Fruit fly (Drosophila melanogaster) whole organism, wandering third instar larva: ENCODE results near the gene Hmu.

Experiments
- Abd-B ChIP-seq: fragments of >200 bp; optimal IDR thresholded peaks from 2 replicates; lab custom pipeline; 2017; ENCODE audit warnings: missing biosample characterization, missing genetic modification characterization
- CG32264 ChIP-seq: fragments of 200-800 bp; sonication (Bioruptor generic); optimal IDR thresholded peaks from 2 replicates; lab custom pipeline; 2016; ENCODE audit warnings: missing biosample characterization, missing genetic modification characterization
- CG9705 ChIP-seq: fragments of 200-800 bp; sonication (Bioruptor generic); optimal IDR thresholded peaks from 2 replicates; lab custom pipeline; 2018; ENCODE audit warnings: missing biosample characterization, mild to moderate bottlenecking, missing genetic modification characterization
- CrebA ChIP-seq: fragments of 200-800 bp; sonication (Bioruptor generic); optimal IDR thresholded peaks from 2 replicates; lab custom pipeline; 2016; ENCODE audit warnings: missing biosample characterization, mild to moderate bottlenecking, missing genetic modification characterization, borderline replicate concordance
- Dfd ChIP-seq: fragments of >200 bp; optimal IDR thresholded peaks from 2 replicates; lab custom pipeline; 2017; ENCODE audit warnings: missing biosample characterization, missing genetic modification characterization
- Dif ChIP-seq: fragments of 200-275, 200-300 bp; sonication (Bioruptor generic); optimal IDR thresholded peaks from 2 replicates; lab custom pipeline; 2018; ENCODE audit warnings: missing biosample characterization, missing genetic modification characterization; ENCODE audit not compliant: partially characterized antibody
- GATAd ChIP-seq: sonication (Bioruptor generic); optimal IDR thresholded peaks from 2 replicates; lab custom pipeline; 2016; ENCODE audit warnings: missing biosample characterization, missing genetic modification characterization
- HLH106 ChIP-seq: fragments of 200-800 bp; optimal IDR thresholded peaks from 3 replicates; lab custom pipeline; 2019; ENCODE audit warnings: missing biosample characterization, mild to moderate bottlenecking, missing genetic modification characterization, moderate library complexity
- Hnf4 ChIP-seq: fragments of 200-800 bp; sonication (Bioruptor generic); optimal IDR thresholded peaks from 2 replicates; lab custom pipeline; 2016; ENCODE audit warnings: missing biosample characterization, mild to moderate bottlenecking, missing genetic modification characterization
- Hr78 ChIP-seq: fragments of >200 bp; optimal IDR thresholded peaks from 2 replicates; lab custom pipeline; 2017; ENCODE audit warnings: missing biosample characterization, missing genetic modification characterization
- Hr83 ChIP-seq: fragments of 200-300 bp; sonication (Bioruptor generic); optimal IDR thresholded peaks from 2 replicates; lab custom pipeline; 2016; ENCODE audit warnings: missing biosample characterization, mild to moderate bottlenecking, missing genetic modification characterization, moderate library complexity; ENCODE audit not compliant: poor library complexity, severe bottlenecking
- Jra ChIP-seq: sonication (Bioruptor generic); optimal IDR thresholded peaks from 2 replicates; lab custom pipeline; 2016; ENCODE audit warnings: missing biosample characterization, missing genetic modification characterization
- Mio ChIP-seq: sonication (Bioruptor generic); optimal IDR thresholded peaks from 2 replicates; lab custom pipeline; 2016; ENCODE audit warnings: missing biosample characterization, missing genetic modification characterization
- Myc ChIP-seq: fragments of >200 bp; optimal IDR thresholded peaks from 2 replicates; lab custom pipeline; 2017
- N ChIP-seq: fragments of >200 bp; optimal IDR thresholded peaks from 2 replicates; lab custom pipeline; 2018; ENCODE audit warnings: missing biosample characterization, missing external identifiers, missing genetic modification characterization
- OdsH ChIP-seq: fragments of 200-800 bp; sonication (Bioruptor generic); optimal IDR thresholded peaks from 2 replicates; lab custom pipeline; 2016; ENCODE audit warnings: missing biosample characterization, mild to moderate bottlenecking, missing genetic modification characterization
- Rel ChIP-seq, 2 experiments: fragments of 200-800 bp; sonication (Bioruptor generic) in 1 of 2; optimal IDR thresholded peaks; 2 replicates in 1 of 2; 3 replicates in 1 of 2; lab custom pipeline; 2016 to 2019; ENCODE audit warnings: mild to moderate bottlenecking in 2 of 2, missing biosample characterization in 2 of 2, missing genetic modification characterization in 2 of 2, moderate library complexity in 1 of 2
- Sp1 ChIP-seq: fragments of 200-800 bp; sonication (Bioruptor generic); optimal IDR thresholded peaks from 3 replicates; lab custom pipeline; 2019; ENCODE audit warnings: missing biosample characterization, mild to moderate bottlenecking, missing genetic modification characterization, moderate library complexity
- Vsx2 ChIP-seq: fragments of 200-300, 225-300 bp; sonication (Bioruptor generic); optimal IDR thresholded peaks from 2 replicates; lab custom pipeline; 2018; ENCODE audit warnings: missing biosample characterization, missing genetic modification characterization; ENCODE audit not compliant: partially characterized antibody
- br ChIP-seq: fragments of 200-800 bp; sonication (Bioruptor generic); optimal IDR thresholded peaks from 2 replicates; lab custom pipeline; 2016; ENCODE audit warnings: missing biosample characterization, missing genetic modification characterization
- brk ChIP-seq: fragments of 200-800 bp; sonication (Bioruptor generic); optimal IDR thresholded peaks from 2 replicates; lab custom pipeline; 2016; ENCODE audit warnings: missing biosample characterization, mild to moderate bottlenecking, missing genetic modification characterization
- dl ChIP-seq, 2 experiments: fragments of 175-275, 200-275 bp in 1 of 2; fragments of 200-275 bp in 1 of 2; sonication (Bioruptor generic); optimal IDR thresholded peaks; lab custom pipeline; 2018; ENCODE audit warnings: mild to moderate bottlenecking in 2 of 2, missing biosample characterization in 2 of 2, missing genetic modification characterization in 2 of 2, moderate library complexity in 2 of 2; ENCODE audit not compliant: partially characterized antibody in 2 of 2, insufficient read depth in 1 of 2
- dmrt93B ChIP-seq: fragments of 200-800 bp; sonication (Bioruptor generic); optimal IDR thresholded peaks from 2 replicates; lab custom pipeline; 2018; ENCODE audit warnings: missing biosample characterization, mild to moderate bottlenecking, missing genetic modification characterization
- dsf ChIP-seq: sonication (Bioruptor generic); optimal IDR thresholded peaks from 2 replicates; lab custom pipeline; 2016; ENCODE audit warnings: missing biosample characterization, missing genetic modification characterization, borderline replicate concordance
- ey ChIP-seq: fragments of 200-800 bp; sonication (Bioruptor generic); optimal IDR thresholded peaks from 2 replicates; lab custom pipeline; 2016; ENCODE audit warnings: missing biosample characterization, missing genetic modification characterization
- foxo ChIP-seq, 2 experiments: fragments of 200-800 bp; sonication (Bioruptor generic); optimal IDR thresholded peaks; 2 replicates in 1 of 2; 3 replicates in 1 of 2; lab custom pipeline; 2016 to 2017; ENCODE audit warnings: missing biosample characterization in 2 of 2, missing genetic modification characterization in 2 of 2
- fru ChIP-seq: fragments of 200-800 bp; sonication (Bioruptor generic); optimal IDR thresholded peaks from 3 replicates; lab custom pipeline; 2016; ENCODE audit warnings: missing biosample characterization, mild to moderate bottlenecking, missing genetic modification characterization
- h ChIP-seq: fragments of 200-800 bp; sonication (Bioruptor generic); optimal IDR thresholded peaks from 3 replicates; lab custom pipeline; 2016; ENCODE audit warnings: missing biosample characterization, mild to moderate bottlenecking, missing genetic modification characterization
- jim ChIP-seq: fragments of 175-275, 200-325 bp; sonication (Bioruptor generic); optimal IDR thresholded peaks from 2 replicates; lab custom pipeline; 2016; ENCODE audit warnings: missing biosample characterization, mild to moderate bottlenecking, missing genetic modification characterization
- lola ChIP-seq: fragments of >200 bp; optimal IDR thresholded peaks from 2 replicates; lab custom pipeline; 2017; ENCODE audit warnings: missing biosample characterization, missing genetic modification characterization
- pan ChIP-seq: fragments of >200 bp; optimal IDR thresholded peaks from 2 replicates; lab custom pipeline; 2017
- psq ChIP-seq: fragments of 200-800 bp; sonication (Bioruptor generic); optimal IDR thresholded peaks from 3 replicates; lab custom pipeline; 2017; ENCODE audit warnings: missing biosample characterization, mild to moderate bottlenecking, missing genetic modification characterization, moderate library complexity
- rgr ChIP-seq: fragments of 200-800 bp; sonication (Bioruptor generic); optimal IDR thresholded peaks from 3 replicates; lab custom pipeline; 2016; ENCODE audit warnings: missing biosample characterization, mild to moderate bottlenecking, missing genetic modification characterization
- sage ChIP-seq: fragments of 200-800 bp; sonication (Bioruptor generic); optimal IDR thresholded peaks from 2 replicates; lab custom pipeline; 2016; ENCODE audit warnings: missing biosample characterization, mild to moderate bottlenecking, missing genetic modification characterization
- sv ChIP-seq: fragments of 200-800 bp; sonication (Bioruptor generic); optimal IDR thresholded peaks from 3 replicates; lab custom pipeline; 2016; ENCODE audit warnings: missing biosample characterization, missing genetic modification characterization
- tai ChIP-seq: sonication (Bioruptor generic); optimal IDR thresholded peaks from 2 replicates; lab custom pipeline; 2016; ENCODE audit warnings: missing biosample characterization, missing genetic modification characterization
- usp ChIP-seq: fragments of >200 bp; optimal IDR thresholded peaks from 2 replicates; lab custom pipeline; 2017; ENCODE audit warnings: missing biosample characterization, missing genetic modification characterization
- woc ChIP-seq: sonication (Bioruptor generic); optimal IDR thresholded peaks from 2 replicates; lab custom pipeline; 2016; ENCODE audit warnings: missing biosample characterization, mild to moderate bottlenecking, missing genetic modification characterization

The Hmu gene

DNA sequence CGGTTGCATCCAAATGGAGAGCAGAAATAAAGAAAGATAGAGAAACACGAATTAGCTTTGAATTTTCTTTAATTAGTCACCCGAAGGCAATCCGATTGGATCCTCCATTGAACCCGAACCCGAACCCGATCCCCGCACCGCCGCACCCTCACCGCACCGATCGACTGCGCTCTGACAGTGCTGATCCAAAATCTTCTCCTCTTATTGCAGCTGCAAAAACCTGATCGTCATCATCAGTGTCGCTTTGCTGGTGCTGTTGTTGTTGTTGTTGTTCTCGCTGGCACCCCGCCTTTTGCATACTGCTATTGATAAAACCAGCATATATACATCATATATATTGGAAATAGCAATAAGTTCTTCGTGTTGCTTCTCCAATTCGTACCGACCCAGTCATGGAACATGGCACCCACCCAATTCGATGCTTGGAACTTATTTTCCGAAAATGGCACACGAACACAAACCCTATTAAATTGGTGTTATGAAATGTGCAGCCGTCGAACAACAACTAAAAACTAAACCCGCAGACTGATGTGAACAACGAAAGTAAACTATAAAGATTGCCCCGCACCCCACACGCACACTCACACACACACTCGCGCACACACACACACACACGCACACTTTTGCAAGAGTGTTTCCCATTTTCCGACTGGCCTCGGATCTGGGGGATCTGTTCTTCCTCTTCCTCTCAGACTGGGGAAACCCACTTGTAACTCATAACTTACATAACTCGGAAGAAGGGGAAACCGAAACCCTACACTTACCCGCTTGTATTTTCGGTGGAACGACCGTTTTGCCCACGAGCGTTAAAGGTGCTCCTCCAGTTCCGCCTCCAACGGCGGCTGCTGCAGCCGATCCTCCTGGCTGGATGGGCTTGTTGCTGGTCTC, 17.9 kb upstream of the Hmu start:
- TF ChIP-seq GATAd (GFP tag; lab: Kevin White, UChicago) (no peak), br (GFP tag; lab: Kevin White, UChicago) (no peak), Hr78 (no peak), OdsH (no peak), usp (GFP tag; lab: Kevin White, UChicago) (no peak), woc (GFP tag; lab: Kevin White, UChicago) (no peak), Rel (GFP tag; optimal IDR thresholded peaks at IDR 0.05; lab: Kevin White, UChicago) (no peak), Rel (tag; optimal IDR thresholded peaks at IDR 0.05; lab: Kevin White, UChicago) (peak; percentile 78), dmrt93B (GFP tag; lab: Kevin White, UChicago) (no peak)
- TF ChIP-seq, all 38 proteins: peak for 1

DNA sequence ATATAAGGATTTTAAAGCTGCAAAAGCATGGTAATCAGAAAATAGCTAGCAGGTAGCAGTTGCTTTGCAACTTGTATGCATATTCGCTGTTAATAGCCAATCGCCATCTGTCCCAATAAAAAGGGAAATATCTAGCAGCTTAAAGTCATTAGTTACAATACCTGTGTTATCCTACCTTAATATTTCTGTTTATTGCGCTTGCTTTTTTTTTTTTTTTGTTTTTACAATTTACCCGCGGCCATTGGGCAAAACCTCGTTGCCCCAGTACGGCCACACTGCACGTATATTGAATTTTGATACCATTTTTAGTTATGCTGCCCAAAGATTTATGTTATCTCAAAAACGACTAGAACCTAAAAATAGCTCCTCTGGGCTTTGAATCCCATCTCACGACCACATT, 16.3 kb upstream of the Hmu start:
- TF ChIP-seq Myc = peak; percentile 2
- TF ChIP-seq jim (GFP tag; lab: Kevin White, UChicago) = peak; percentile 56
- TF ChIP-seq Hnf4 (GFP tag; lab: Kevin White, UChicago) = no peak
- TF ChIP-seq, all 38 proteins: peak for 2

DNA sequence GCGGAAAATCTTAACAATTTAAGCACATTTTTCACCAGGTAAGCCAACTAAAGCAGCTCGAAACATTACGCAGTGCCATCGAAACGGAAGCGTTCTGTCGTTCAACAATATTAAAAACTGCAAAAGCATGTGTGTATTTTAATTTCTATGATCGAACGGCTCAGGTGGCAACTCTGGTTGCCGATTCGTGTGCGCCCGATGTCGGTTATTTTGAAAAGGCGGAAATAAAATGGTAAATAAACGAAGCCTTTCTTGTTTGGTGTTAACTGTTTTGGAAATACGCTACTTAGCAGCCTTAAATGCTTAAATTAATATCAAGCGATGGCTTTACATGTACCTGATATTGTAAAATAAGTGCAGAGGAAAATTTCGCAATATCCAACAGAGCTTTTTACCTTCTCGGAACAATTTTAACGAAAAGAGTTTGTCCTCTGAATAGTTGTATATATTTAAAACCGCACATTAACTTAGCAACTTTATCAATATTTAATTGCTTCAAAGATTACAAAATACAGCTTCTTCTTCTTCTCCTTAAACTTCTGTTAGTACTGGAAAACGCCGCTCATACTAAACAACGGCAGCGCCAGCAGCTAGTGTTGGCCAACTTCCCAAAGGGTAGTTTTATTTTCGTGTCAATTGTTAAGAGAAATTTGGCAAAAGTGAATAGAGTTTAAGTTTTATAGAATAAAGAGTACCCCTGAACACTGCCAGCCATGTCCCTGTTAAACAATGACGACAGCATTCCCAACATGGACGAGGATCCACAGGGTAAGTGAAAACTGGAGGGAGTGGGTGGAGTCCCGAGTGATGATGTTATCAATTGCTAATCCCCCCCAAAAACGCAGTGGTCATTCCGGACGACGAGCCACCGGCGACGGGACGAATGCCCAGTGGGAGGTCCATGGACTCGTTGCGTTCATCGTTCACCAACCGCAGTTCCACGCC, 15.2 kb upstream of the Hmu start, which contains the start of gene CG5934:
Gene CG5934, plus strand, starts transcription at position 588 of the 945 bp plus-strand sequence.
- TF ChIP-seq brk (GFP tag; lab: Kevin White, UChicago) (no peak), OdsH (peak; percentile 29), Rel (GFP tag; optimal IDR thresholded peaks at IDR 0.05; lab: Kevin White, UChicago) (no peak), Rel (tag; optimal IDR thresholded peaks at IDR 0.05; lab: Kevin White, UChicago) (peak; percentile 77), HLH106 (tag; lab: Kevin White, UChicago) (no peak), GATAd (GFP tag; lab: Kevin White, UChicago) (no peak), Hnf4 (GFP tag; lab: Kevin White, UChicago) (no peak), woc (GFP tag; lab: Kevin White, UChicago) (no peak), lola (no peak), CrebA (GFP tag; lab: Kevin White, UChicago) (no peak), dl (GFP tag; optimal IDR thresholded peaks at IDR 0.05; lab: Kevin White, UChicago; ENCODE audit: insufficient read depth in 1 of 2, partially characterized antibody in 2 of 2) (no peak), sage (GFP tag; lab: Kevin White, UChicago) (no peak), fru (GFP tag; lab: Kevin White, UChicago) (no peak), jim (GFP tag; lab: Kevin White, UChicago) (no peak), CG9705 (no peak), usp (GFP tag; lab: Kevin White, UChicago) (no peak), h (GFP tag; lab: Kevin White, UChicago) (peak; percentile 68), Hr83 (GFP tag; lab: Kevin White, UChicago) (peak; percentile 59), Dfd (no peak), ey (GFP tag; lab: Kevin White, UChicago) (peak; percentile 48), N (GFP tag; lab: Kevin White, UChicago) (no peak), Mio (GFP tag; lab: Kevin White, UChicago) (no peak), dsf (no peak), Myc (peak; percentile 10), Abd-B (no peak), br (GFP tag; lab: Kevin White, UChicago) (peak; percentile 32), psq (peak; percentile 11), Sp1 (GFP tag; lab: Kevin White, UChicago) (peak; percentile 22), tai (GFP tag; lab: Kevin White, UChicago) (no peak), dmrt93B (GFP tag; lab: Kevin White, UChicago) (peak; percentile 16), Dif (GFP tag; lab: Kevin White, UChicago) (no peak), Hr78 (no peak), rgr (GFP tag; lab: Kevin White, UChicago) (peak; percentile 54), Vsx2 (GFP tag; lab: Kevin White, UChicago) (no peak), sv (GFP tag; lab: Kevin White, UChicago) (peak; percentile 23), foxo (GFP tag; optimal IDR thresholded peaks at IDR 0.05; lab: Kevin White, UChicago) (peak; percentile 15 to 51), pan (no peak), CG32264 (no peak), Jra (GFP tag; lab: Kevin White, UChicago) (no peak)
